Worm (Caenorhabditis elegans) whole organism, L3 larva: Measurements from ENCODE around the gene odr-2.

Experiments
- aly-2 ChIP-seq: fragments of 150-350 bp; optimal IDR thresholded peaks from 2 replicates; lab custom pipeline; 2014; ENCODE audit warnings: missing biosample characterization, missing genetic modification characterization
- ama-1 ChIP-seq: fragments of 150-350 bp; optimal IDR thresholded peaks from 2 replicates; lab custom pipeline; 2018
- eor-1 ChIP-seq, 2 experiments: fragments of 150-350 bp; optimal IDR thresholded peaks; 2 replicates each; lab custom pipeline; 2014 to 2018; ENCODE audit warnings: missing biosample characterization in 2 of 2, missing genetic modification characterization in 2 of 2
- lin-39 ChIP-seq: fragments of 150-350 bp; optimal IDR thresholded peaks from 2 replicates; lab custom pipeline; 2018; ENCODE audit warnings: missing biosample characterization, missing genetic modification reagents, missing genetic modification characterization
- nhr-11 ChIP-seq: fragments of 150-350 bp; optimal IDR thresholded peaks from 2 replicates; lab custom pipeline; 2014; ENCODE audit warnings: missing biosample characterization, missing genetic modification characterization
- nhr-77 ChIP-seq: fragments of 150-350 bp; optimal IDR thresholded peaks from 2 replicates; lab custom pipeline; 2014; ENCODE audit warnings: missing biosample characterization, missing genetic modification characterization
- skn-1 ChIP-seq: fragments of 150-350 bp; optimal IDR thresholded peaks from 2 replicates; lab custom pipeline; 2014; ENCODE audit warnings: missing biosample characterization, missing genetic modification characterization
- snpc-4 ChIP-seq: fragments of 150-350 bp; optimal IDR thresholded peaks from 2 replicates; lab custom pipeline; 2014; ENCODE audit warnings: missing biosample characterization, missing genetic modification characterization
- tbx-2 ChIP-seq: sonication (generic microtip); optimal IDR thresholded peaks from 2 replicates; lab custom pipeline; 2016; ENCODE audit warnings: mild to moderate bottlenecking, missing genetic modification characterization, missing compliant biosample characterization
- zag-1 ChIP-seq: fragments of 150-350 bp; optimal IDR thresholded peaks from 2 replicates; lab custom pipeline; 2014; ENCODE audit warnings: missing biosample characterization, missing genetic modification characterization
- ztf-4 ChIP-seq: fragments of 150-350 bp; optimal IDR thresholded peaks from 2 replicates; lab custom pipeline; 2014; ENCODE audit warnings: missing biosample characterization, missing genetic modification characterization

- TF ChIP-seq snpc-4 (tag; lab: Kevin White, UChicago) (no peak), aly-2 (tag; lab: Kevin White, UChicago) (no peak), nhr-11 (tag; lab: Kevin White, UChicago) (no peak), skn-1 (tag; lab: Kevin White, UChicago) (no peak), nhr-77 (no peak), zag-1 (tag; lab: Kevin White, UChicago) (no peak), ztf-4 (no peak), lin-39 (no peak), eor-1 (tag; optimal IDR thresholded peaks at IDR 0.05; lab: Kevin White, UChicago) (no peak), ama-1 (lab: Kevin White, UChicago) (no peak), tbx-2 (tag; lab: Kevin White, UChicago) (no peak)
These were observed 27.2 kb upstream of the odr-2 start for ce11 chrV:7076161-7076560.
